Fruit fly (Drosophila melanogaster) whole organism, embryonic: ENCODE results near the gene maca.

Source experiments
- Blimp-1 ChIP-seq: fragments of 200-800 bp; sonication (Bioruptor generic); optimal IDR thresholded peaks from 3 replicates; lab custom pipeline; 2018; ENCODE audit warnings: missing biosample characterization, missing genetic modification characterization, mild to moderate bottlenecking, moderate library complexity, missing genetic modification reagents
- CG10543 ChIP-seq: fragments of 200-800 bp; sonication (Bioruptor generic); optimal IDR thresholded peaks from 3 replicates; lab custom pipeline; 2017; ENCODE audit warnings: missing biosample characterization, mild to moderate bottlenecking, missing genetic modification characterization, moderate library complexity
- CG11695 ChIP-seq: fragments of 200-800 bp; sonication (Bioruptor generic); IDR thresholded peaks from 3 replicates; pipeline ENCODE4 v1.3.6; 2022; ENCODE audit warnings: missing biosample characterization, missing genetic modification characterization
- CG12236 ChIP-seq: fragments of 200-800 bp; sonication (Bioruptor generic); optimal IDR thresholded peaks from 2 replicates; lab custom pipeline; 2016; ENCODE audit warnings: missing biosample characterization, missing genetic modification characterization
- CG14860 ChIP-seq: fragments of 200-800 bp; sonication (Bioruptor generic); IDR thresholded peaks from 3 replicates; pipeline ENCODE4 v1.3.6; 2022; ENCODE audit warnings: missing biosample characterization, missing genetic modification characterization; ENCODE audit not compliant: partially characterized antibody
- CG17385 ChIP-seq: fragments of 200-800 bp; sonication (Bioruptor generic); optimal IDR thresholded peaks from 3 replicates; lab custom pipeline; 2018; ENCODE audit warnings: missing biosample characterization, mild to moderate bottlenecking, missing genetic modification characterization
- CG17612 ChIP-seq: fragments of 200-800 bp; sonication (Bioruptor generic); IDR thresholded peaks from 2 replicates; pipeline ENCODE4 v1.3.6; 2022; ENCODE audit warnings: missing biosample characterization, missing genetic modification characterization
- CG2116 ChIP-seq: fragments of 200-800 bp; sonication (Bioruptor generic); optimal IDR thresholded peaks from 3 replicates; lab custom pipeline; 2018; ENCODE audit warnings: missing biosample characterization, mild to moderate bottlenecking, missing genetic modification characterization
- CG2120 ChIP-seq: fragments of 200-800 bp; sonication (Bioruptor generic); optimal IDR thresholded peaks from 3 replicates; lab custom pipeline; 2016; ENCODE audit warnings: missing biosample characterization, missing genetic modification characterization
- CG31365 ChIP-seq: fragments of 200-800 bp; sonication (Bioruptor generic); optimal IDR thresholded peaks from 2 replicates; lab custom pipeline; 2018; ENCODE audit warnings: missing biosample characterization, mild to moderate bottlenecking, missing genetic modification characterization
- CG3163 ChIP-seq: fragments of 200-800 bp; sonication (Bioruptor generic); optimal IDR thresholded peaks from 3 replicates; lab custom pipeline; 2016; ENCODE audit warnings: missing biosample characterization, missing genetic modification characterization
- CG34422 ChIP-seq: fragments of 200-800 bp; sonication (Bioruptor generic); IDR thresholded peaks from 3 replicates; pipeline ENCODE4 v1.3.6; 2022; ENCODE audit warnings: missing biosample characterization, missing genetic modification characterization
- CG3847 ChIP-seq: fragments of 200-800 bp; sonication (Bioruptor generic); IDR thresholded peaks from 2 replicates; pipeline ENCODE4 v1.3.6; 2022; ENCODE audit warnings: missing biosample characterization, missing genetic modification characterization
- CG6683 ChIP-seq: fragments of 200-800 bp; sonication (Bioruptor generic); optimal IDR thresholded peaks from 2 replicates; lab custom pipeline; 2017; ENCODE audit warnings: missing biosample characterization, mild to moderate bottlenecking, missing genetic modification characterization, missing genetic modification reagents
- CG8478 ChIP-seq: fragments of >200 bp; optimal IDR thresholded peaks from 2 replicates; lab custom pipeline; 2018
- CG8924 ChIP-seq: fragments of 200-800 bp; optimal IDR thresholded peaks from 3 replicates; lab custom pipeline; 2019; ENCODE audit warnings: missing biosample characterization, mild to moderate bottlenecking, missing genetic modification characterization, moderate library complexity
- Camta ChIP-seq: fragments of 200-800 bp; sonication (Bioruptor generic); optimal IDR thresholded peaks from 2 replicates; lab custom pipeline; 2016; ENCODE audit warnings: missing biosample characterization, missing genetic modification characterization
- D ChIP-seq, 2 experiments: fragments of 200-800 bp in 1 of 2; fragments of >200 bp in 1 of 2; sonication (Bioruptor generic) in 1 of 2; optimal IDR thresholded peaks; 2 replicates in 1 of 2; 3 replicates in 1 of 2; lab custom pipeline; 2017; ENCODE audit warnings: mild to moderate bottlenecking in 1 of 2, missing biosample characterization in 1 of 2, missing genetic modification characterization in 1 of 2, missing genetic modification reagents in 1 of 2
- Deaf1 ChIP-seq: fragments of 200-800 bp; optimal IDR thresholded peaks from 3 replicates; lab custom pipeline; 2019; ENCODE audit warnings: missing biosample characterization, mild to moderate bottlenecking, missing genetic modification characterization, moderate library complexity
- NfI ChIP-seq: fragments of 200-800 bp; sonication (Bioruptor generic); optimal IDR thresholded peaks from 3 replicates; lab custom pipeline; 2018; ENCODE audit warnings: missing biosample characterization, mild to moderate bottlenecking, missing genetic modification characterization, moderate library complexity
- Oaz ChIP-seq: fragments of 200-800 bp; sonication (Bioruptor generic); IDR thresholded peaks from 2 replicates; pipeline ENCODE4 v1.3.6; 2022; ENCODE audit warnings: missing biosample characterization, missing genetic modification characterization
- Rfx ChIP-seq: fragments of 200-800 bp; sonication (Bioruptor generic); IDR thresholded peaks from 2 replicates; pipeline ENCODE4 v1.3.6; 2022; ENCODE audit warnings: missing biosample characterization, missing genetic modification characterization
- Scr ChIP-seq: fragments of 200-800 bp; sonication (Bioruptor generic); IDR thresholded peaks from 2 replicates; pipeline ENCODE4 v1.3.6; 2022; ENCODE audit warnings: missing biosample characterization, missing genetic modification characterization; ENCODE audit not compliant: partially characterized antibody
- Spps ChIP-seq: fragments of 200-800 bp; sonication (Bioruptor generic); optimal IDR thresholded peaks from 2 replicates; lab custom pipeline; 2018; ENCODE audit warnings: missing biosample characterization, mild to moderate bottlenecking, missing genetic modification characterization
- Sry-β ChIP-seq: fragments of 200-800 bp; sonication (Bioruptor generic); optimal IDR thresholded peaks from 2 replicates; lab custom pipeline; 2018; ENCODE audit warnings: missing biosample characterization, mild to moderate bottlenecking, missing genetic modification characterization, moderate library complexity
- Sry-δ ChIP-seq: fragments of 200-800 bp; sonication (Bioruptor generic); optimal IDR thresholded peaks from 2 replicates; lab custom pipeline; 2016; ENCODE audit warnings: missing biosample characterization, missing genetic modification characterization
- Tbp ChIP-seq: fragments of >200 bp; optimal IDR thresholded peaks from 2 replicates; lab custom pipeline; 2018; ENCODE audit warnings: missing biosample characterization, missing genetic modification characterization
- amos ChIP-seq: fragments of 200-800 bp; sonication (Bioruptor generic); IDR thresholded peaks from 2 replicates; pipeline ENCODE4 v1.3.6; 2022; ENCODE audit warnings: missing biosample characterization, missing genetic modification characterization; ENCODE audit not compliant: partially characterized antibody
- ara ChIP-seq: fragments of 200-800 bp; sonication (Bioruptor generic); IDR thresholded peaks from 2 replicates; pipeline ENCODE4 v1.3.6; 2022; ENCODE audit warnings: missing biosample characterization, missing genetic modification characterization
- ash1 ChIP-seq: fragments of 200-800 bp; sonication (Bioruptor generic); optimal IDR thresholded peaks from 2 replicates; lab custom pipeline; 2018; ENCODE audit warnings: missing biosample characterization, mild to moderate bottlenecking, missing genetic modification characterization
- cas ChIP-seq: fragments of 200-800 bp; sonication (Bioruptor generic); IDR thresholded peaks from 2 replicates; pipeline ENCODE4 v1.3.6; 2022; ENCODE audit warnings: missing biosample characterization, missing genetic modification characterization
- cg ChIP-seq: fragments of 200-800 bp; sonication (Bioruptor generic); optimal IDR thresholded peaks from 3 replicates; lab custom pipeline; 2019; ENCODE audit warnings: missing biosample characterization, mild to moderate bottlenecking, missing genetic modification characterization, moderate library complexity
- eve ChIP-seq, 2 experiments: fragments of >200 bp; optimal IDR thresholded peaks; 2 replicates each; lab custom pipeline; 2017; ENCODE audit warnings: missing biosample characterization in 2 of 2, missing genetic modification characterization in 2 of 2
- jigr1 ChIP-seq: fragments of 200-800 bp; sonication (Bioruptor generic); IDR thresholded peaks from 3 replicates; pipeline ENCODE4 v1.3.6; 2022; ENCODE audit warnings: missing biosample characterization, missing genetic modification characterization
- knrl ChIP-seq: fragments of 200-800 bp; sonication (Bioruptor generic); IDR thresholded peaks from 3 replicates; pipeline ENCODE4 v1.3.6; 2022; ENCODE audit warnings: missing biosample characterization, missing genetic modification characterization; ENCODE audit not compliant: partially characterized antibody
- lab ChIP-seq: fragments of 200-800 bp; sonication (Bioruptor generic); optimal IDR thresholded peaks from 3 replicates; lab custom pipeline; 2017; ENCODE audit warnings: missing biosample characterization, missing genetic modification characterization, mild to moderate bottlenecking, moderate library complexity, missing genetic modification reagents
- maf-S ChIP-seq: fragments of 200-800 bp; sonication (Bioruptor generic); optimal IDR thresholded peaks from 2 replicates; lab custom pipeline; 2016; ENCODE audit warnings: missing biosample characterization, missing genetic modification characterization
- nerfin-1 ChIP-seq: fragments of 200-800 bp; sonication (Bioruptor generic); optimal IDR thresholded peaks from 3 replicates; lab custom pipeline; 2019; ENCODE audit warnings: missing biosample characterization, mild to moderate bottlenecking, missing genetic modification characterization, moderate library complexity
- prd ChIP-seq, 3 experiments: fragments of >200 bp in 2 of 3; fragments of 200-800 bp in 1 of 3; sonication (Bioruptor generic) in 1 of 3; optimal IDR thresholded peaks in 2 of 3; IDR thresholded peaks in 1 of 3; 2 replicates in 2 of 3; 3 replicates in 1 of 3; pipeline versions ENCODE4 v1.3.6 to Lab custom; 2017 to 2022; ENCODE audit warnings: missing biosample characterization in 1 of 3, missing genetic modification characterization in 1 of 3
- pros ChIP-seq: fragments of 200-800 bp; sonication (Bioruptor generic); optimal IDR thresholded peaks from 3 replicates; lab custom pipeline; 2019; ENCODE audit warnings: missing biosample characterization, mild to moderate bottlenecking, missing genetic modification characterization, moderate library complexity
- ranshi ChIP-seq: fragments of 200-800 bp; sonication (Bioruptor generic); IDR thresholded peaks from 2 replicates; pipeline ENCODE4 v1.3.6; 2022; ENCODE audit warnings: missing biosample characterization, missing genetic modification characterization
- row ChIP-seq: fragments of 200-800 bp; sonication (Bioruptor generic); IDR thresholded peaks from 3 replicates; pipeline ENCODE4 v1.3.6; 2022; ENCODE audit warnings: missing biosample characterization, missing genetic modification characterization
- sens ChIP-seq: fragments of 200-800 bp; sonication (Bioruptor generic); peaks from one replicate; lab custom pipeline; 2016; ENCODE audit warnings: missing biosample characterization, missing genetic modification characterization
- sens-2 ChIP-seq: fragments of 200-800 bp; sonication (Bioruptor generic); IDR thresholded peaks from 2 replicates; pipeline ENCODE4 v1.3.6; 2022; ENCODE audit warnings: missing biosample characterization, missing genetic modification characterization
- slbo ChIP-seq: fragments of 200-800 bp; sonication (Bioruptor generic); IDR thresholded peaks from 2 replicates; pipeline ENCODE4 v1.3.6; 2022; ENCODE audit warnings: missing biosample characterization, missing genetic modification characterization
- sob ChIP-seq: fragments of 200-800 bp; sonication (Bioruptor generic); IDR thresholded peaks from 2 replicates; pipeline ENCODE4 v1.3.6; 2022; ENCODE audit warnings: missing biosample characterization, missing genetic modification characterization
- sr ChIP-seq: fragments of 200-800 bp; sonication (Bioruptor generic); IDR thresholded peaks from 3 replicates; pipeline ENCODE4 v1.3.6; 2022; ENCODE audit warnings: missing biosample characterization, missing genetic modification characterization
- toy ChIP-seq: fragments of 200-800 bp; sonication (Bioruptor generic); IDR thresholded peaks from 2 replicates; pipeline ENCODE4 v1.3.6; 2022; ENCODE audit warnings: missing biosample characterization, missing genetic modification characterization
- ttk ChIP-seq: fragments of 200-800 bp; sonication (Bioruptor generic); IDR thresholded peaks from 2 replicates; pipeline ENCODE4 v2.1.2; 2022; ENCODE audit warnings: missing biosample characterization, missing genetic modification characterization
- wdn ChIP-seq: fragments of 200-800 bp; sonication (Bioruptor generic); IDR thresholded peaks from 2 replicates; pipeline ENCODE4 v1.3.6; 2022; ENCODE audit warnings: missing biosample characterization, missing genetic modification characterization

maca gene

dm6 chr3R:15475973-15476692 is 18.3 kb upstream of the maca start, which contains the start of gene AdamTS-A (continued):
- TF ChIP-seq slbo (no peak), ttk (GFP tag; lab: Robert Waterston, UW) (no peak), CG17612 (no peak), Rfx (GFP tag; lab: Robert Waterston, UW) (peak; percentile 16; the same call in 1 of the 2 replicates), Spps (tag; lab: Kevin White, UChicago) (no peak), CG3847 (no peak), cg (GFP tag; lab: Kevin White, UChicago) (peak; percentile 0), CG6683 (GFP tag; lab: Kevin White, UChicago) (no peak), sob (0 out of 2 replicates have a peak, but pooled peaks have one; percentile 20), prd (optimal IDR thresholded peaks at IDR 0.05; lab: Kevin White, UChicago) (no peak), prd (GFP tag; IDR thresholded peaks at IDR 0.05; lab: Robert Waterston, UW) (no peak), row (GFP tag; lab: Robert Waterston, UW) (no peak), CG31365 (tag; lab: Kevin White, UChicago) (no peak), maf-S (GFP tag; lab: Kevin White, UChicago) (no peak), Oaz (no peak), sens (peak; percentile 47), Blimp-1 (GFP tag; lab: Kevin White, UChicago) (no peak), amos (GFP tag; lab: Robert Waterston, UW) (peak; percentile 30; the same call in 1 of the 2 replicates), Sry-β (GFP tag; lab: Kevin White, UChicago) (no peak), sr (no peak), CG11695 (GFP tag; lab: Robert Waterston, UW) (no peak), eve (GFP tag; optimal IDR thresholded peaks at IDR 0.05; lab: Kevin White, UChicago) (no peak), nerfin-1 (tag; lab: Kevin White, UChicago) (no peak), D (optimal IDR thresholded peaks at IDR 0.05; lab: Kevin White, UChicago) (no peak), D (GFP tag; optimal IDR thresholded peaks at IDR 0.05; lab: Kevin White, UChicago) (no peak), ranshi (GFP tag; lab: Robert Waterston, UW) (no peak), CG12236 (GFP tag; lab: Kevin White, UChicago) (no peak), cas (no peak), CG8478 (lab: Kevin White, UChicago) (no peak), wdn (GFP tag; lab: Robert Waterston, UW) (no peak), CG8924 (tag; lab: Kevin White, UChicago) (no peak), NfI (no peak), ash1 (no peak), ara (GFP tag; lab: Robert Waterston, UW) (no peak), Sry-δ (no peak), sens-2 (0 out of 2 replicates have a peak, but pooled peaks have one; percentile 4), CG34422 (GFP tag; lab: Robert Waterston, UW) (no peak), Tbp (GFP tag; lab: Kevin White, UChicago) (no peak), pros (no peak), CG2116 (GFP tag; lab: Kevin White, UChicago) (no peak), CG2120 (GFP tag; lab: Kevin White, UChicago) (no peak), Deaf1 (tag; lab: Kevin White, UChicago) (peak; percentile 77), CG17385 (GFP tag; lab: Kevin White, UChicago) (no peak), lab (peak; percentile 2), CG10543 (peak; percentile 75), CG14860 (GFP tag; lab: Robert Waterston, UW) (no peak), toy (GFP tag; lab: Robert Waterston, UW) (no peak), Scr (GFP tag; lab: Robert Waterston, UW) (peak; percentile 22; the same call in 1 of the 2 replicates), Camta (GFP tag; lab: Kevin White, UChicago) (no peak), jigr1 (GFP tag; lab: Robert Waterston, UW) (no peak), CG3163 (GFP tag; lab: Kevin White, UChicago) (peak; percentile 87), knrl (no peak)
